Worm (Caenorhabditis elegans): ENCODE data around the gene srg-31.

DNA sequence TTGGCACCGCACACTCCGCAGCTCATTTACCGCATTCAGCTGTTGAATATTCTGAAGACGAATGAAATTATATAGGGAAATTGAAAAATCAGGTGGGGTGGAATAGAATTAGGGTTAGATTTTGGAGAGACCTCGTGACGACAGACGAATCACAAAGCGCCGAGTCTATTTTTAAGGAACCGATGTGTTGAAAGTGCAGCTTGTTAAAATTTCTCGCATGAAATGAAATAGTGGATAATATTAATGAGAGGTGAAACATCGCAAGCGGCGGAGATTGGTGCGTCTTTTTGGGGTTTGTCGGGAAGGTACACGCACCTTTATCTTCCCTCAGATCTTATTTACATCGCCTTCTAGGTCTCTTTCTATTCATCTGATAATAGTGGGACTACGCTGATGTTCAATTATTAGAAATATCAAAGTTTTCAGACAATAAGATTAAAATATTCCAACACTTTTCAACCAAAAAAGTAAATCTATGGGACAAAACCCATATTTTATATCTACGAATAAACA is 36.0 kb upstream of the srg-31 start, which contains the start of gene nhr-140:
- TF ChIP-seq nhr-237 (tag; optimal IDR thresholded peaks at IDR 0.05) (no peak), elt-3 (tag; optimal IDR thresholded peaks at IDR 0.05) (no peak), nhr-11 (tag; optimal IDR thresholded peaks at IDR 0.05) (no peak), aly-2 (tag; optimal IDR thresholded peaks at IDR 0.05) (no peak), lin-13 (GFP tag; optimal IDR thresholded peaks at IDR 0.05) (no peak), snpc-4 (tag; optimal IDR thresholded peaks at IDR 0.05) (no peak), Y55F3AM.14 (GFP tag; optimal IDR thresholded peaks at IDR 0.05) (no peak), R02D3.7 (tag; optimal IDR thresholded peaks at IDR 0.05) (no peak), ZK546.5 (tag; optimal IDR thresholded peaks at IDR 0.05) (no peak), lsy-2 (tag; optimal IDR thresholded peaks at IDR 0.05) (no peak), unc-62 (GFP tag; optimal IDR thresholded peaks at IDR 0.05) (no peak), ztf-11 (tag; optimal IDR thresholded peaks at IDR 0.05) (no peak), fos-1 (tag; optimal IDR thresholded peaks at IDR 0.05) (no peak), dmd-4 (tag; optimal IDR thresholded peaks at IDR 0.05) (no peak)
